Fruit fly (Drosophila melanogaster) whole organism, adult: Measurements from ENCODE around the gene p.

Experiments used
- CG12768 ChIP-seq: fragments of 200-800 bp; sonication (Bioruptor generic); optimal IDR thresholded peaks from 2 replicates; lab custom pipeline; 2017; ENCODE audit warnings: missing biosample characterization, missing genetic modification characterization, mild to moderate bottlenecking, moderate library complexity, missing genetic modification reagents
- CG14711 ChIP-seq: fragments of 200-800 bp; sonication (Bioruptor generic); optimal IDR thresholded peaks from 2 replicates; lab custom pipeline; 2018; ENCODE audit warnings: missing biosample characterization, mild to moderate bottlenecking, missing genetic modification characterization, moderate library complexity
- CG1620 ChIP-seq: fragments of 200-800 bp; sonication (Bioruptor generic); optimal IDR thresholded peaks from 2 replicates; lab custom pipeline; 2016; ENCODE audit warnings: missing biosample characterization, missing genetic modification characterization
- CG33017 ChIP-seq: fragments of 200-800 bp; sonication (Bioruptor generic); optimal IDR thresholded peaks from 2 replicates; lab custom pipeline; 2018; ENCODE audit warnings: missing biosample characterization, mild to moderate bottlenecking, missing genetic modification characterization, moderate library complexity
- CG7101 ChIP-seq: fragments of 200-800 bp; sonication (Bioruptor generic); optimal IDR thresholded peaks from 2 replicates; lab custom pipeline; 2018; ENCODE audit warnings: missing biosample characterization, mild to moderate bottlenecking, missing genetic modification characterization, moderate library complexity
- Clk ChIP-seq: fragments of 200-800 bp; sonication (Bioruptor generic); optimal IDR thresholded peaks from 2 replicates; lab custom pipeline; 2017; ENCODE audit warnings: missing biosample characterization, missing genetic modification characterization
- Crg-1 ChIP-seq: fragments of 200-800 bp; sonication (Bioruptor generic); optimal IDR thresholded peaks from 2 replicates; lab custom pipeline; 2016; ENCODE audit warnings: missing biosample characterization, missing genetic modification characterization
- Mnt ChIP-seq: fragments of 200-800 bp; sonication (Bioruptor generic); optimal IDR thresholded peaks from 2 replicates; lab custom pipeline; 2016; ENCODE audit warnings: missing biosample characterization, mild to moderate bottlenecking, missing genetic modification characterization
- bab1 ChIP-seq: fragments of 200-800 bp; sonication (Bioruptor generic); optimal IDR thresholded peaks from 3 replicates; lab custom pipeline; 2019; ENCODE audit warnings: missing biosample characterization, mild to moderate bottlenecking, missing genetic modification characterization, moderate library complexity
- cic ChIP-seq: fragments of 200-800 bp; sonication (Bioruptor generic); optimal IDR thresholded peaks from 2 replicates; lab custom pipeline; 2017; ENCODE audit warnings: missing biosample characterization, mild to moderate bottlenecking, missing genetic modification characterization, moderate library complexity
- cnc ChIP-seq, 2 experiments: fragments of >200 bp; optimal IDR thresholded peaks; 2 replicates each; lab custom pipeline; 2017
- ovo ChIP-seq: fragments of 200-800 bp; sonication (Bioruptor generic); optimal IDR thresholded peaks from 2 replicates; lab custom pipeline; 2016; ENCODE audit warnings: missing biosample characterization, missing genetic modification characterization
- pad ChIP-seq: fragments of 200-800 bp; sonication (Bioruptor generic); optimal IDR thresholded peaks from 3 replicates; lab custom pipeline; 2017; ENCODE audit warnings: missing biosample characterization, missing genetic modification characterization, mild to moderate bottlenecking, moderate library complexity, missing genetic modification reagents
- tj ChIP-seq: fragments of 200-800 bp; sonication (Bioruptor generic); optimal IDR thresholded peaks from 3 replicates; lab custom pipeline; 2017; ENCODE audit warnings: missing biosample characterization, mild to moderate bottlenecking, missing genetic modification characterization, moderate library complexity

- TF ChIP-seq pad, result no peak
- TF ChIP-seq CG33017 (tag; lab: Kevin White, UChicago), result no peak
- no peak for TF ChIP-seq cic (GFP tag; lab: Kevin White, UChicago)
- no peak for TF ChIP-seq ovo (GFP tag; lab: Kevin White, UChicago)
- no peak for TF ChIP-seq CG7101 (tag; lab: Kevin White, UChicago)
- no peak for TF ChIP-seq Mnt (GFP tag; lab: Kevin White, UChicago)
- no peak for TF ChIP-seq Clk (GFP tag; lab: Kevin White, UChicago)
- no peak for TF ChIP-seq bab1
- TF ChIP-seq cnc (optimal IDR thresholded peaks at IDR 0.05; lab: Kevin White, UChicago), result no peak
- no peak for TF ChIP-seq CG1620 (GFP tag; lab: Kevin White, UChicago)
- TF ChIP-seq Crg-1 (GFP tag; lab: Kevin White, UChicago), result no peak
- no peak for TF ChIP-seq tj (GFP tag; lab: Kevin White, UChicago)
- TF ChIP-seq CG14711 (tag; lab: Kevin White, UChicago), result no peak
- no peak for TF ChIP-seq CG12768 (GFP tag; lab: Kevin White, UChicago)
Observed at dm6 chr3R:8707166-8707565, 36.7 kb upstream of the p start.
